Fruit fly (Drosophila melanogaster) whole organism, embryonic: ENCODE results near the gene CG12998.

Experiments used
- B-H1 ChIP-seq: fragments of 200-800 bp; sonication (Bioruptor generic); IDR thresholded peaks from 3 replicates; pipeline ENCODE4 v1.3.6; 2022; ENCODE audit warnings: missing biosample characterization, missing genetic modification characterization
- Bteb2 ChIP-seq: fragments of 200-800 bp; sonication (Bioruptor generic); optimal IDR thresholded peaks from 2 replicates; lab custom pipeline; 2016; ENCODE audit warnings: missing biosample characterization, missing genetic modification characterization
- CG10321 ChIP-seq: fragments of 200-800 bp; sonication (Bioruptor generic); IDR thresholded peaks from 2 replicates; pipeline ENCODE4 v1.3.6; 2022; ENCODE audit warnings: missing biosample characterization, missing genetic modification characterization
- CG10366 ChIP-seq: fragments of 200-800 bp; sonication (Bioruptor generic); IDR thresholded peaks from 2 replicates; pipeline ENCODE4 v1.3.6; 2022; ENCODE audit warnings: missing biosample characterization, missing genetic modification characterization
- CG10462 ChIP-seq: fragments of 200-800 bp; sonication (Bioruptor generic); optimal IDR thresholded peaks from 2 replicates; lab custom pipeline; 2016; ENCODE audit warnings: missing biosample characterization, missing genetic modification characterization
- CG10959 ChIP-seq: fragments of 200-800 bp; sonication (Bioruptor generic); IDR thresholded peaks from 2 replicates; pipeline ENCODE4 v1.3.6; 2022; ENCODE audit warnings: missing biosample characterization, missing genetic modification characterization
- CG11456 ChIP-seq: fragments of 200-800 bp; sonication (Bioruptor generic); IDR thresholded peaks from 3 replicates; pipeline ENCODE4 v1.3.6; 2022; ENCODE audit warnings: missing biosample characterization, missing genetic modification characterization
- CG12236 ChIP-seq: fragments of 200-800 bp; sonication (Bioruptor generic); optimal IDR thresholded peaks from 2 replicates; lab custom pipeline; 2016; ENCODE audit warnings: missing biosample characterization, missing genetic modification characterization
- CG12769 ChIP-seq: fragments of 200-800 bp; sonication (Bioruptor generic); optimal IDR thresholded peaks from 2 replicates; lab custom pipeline; 2019; ENCODE audit warnings: missing biosample characterization, mild to moderate bottlenecking, missing genetic modification characterization, moderate library complexity
- CG14014 ChIP-seq: fragments of 200-800 bp; sonication (Bioruptor generic); IDR thresholded peaks from 2 replicates; pipeline ENCODE4 v1.3.6; 2022; ENCODE audit warnings: missing biosample characterization, missing genetic modification characterization
- CG15601 ChIP-seq: fragments of 200-800 bp; sonication (Bioruptor generic); optimal IDR thresholded peaks from 3 replicates; lab custom pipeline; 2019; ENCODE audit warnings: missing biosample characterization, mild to moderate bottlenecking, missing genetic modification characterization, moderate library complexity
- CG17568 ChIP-seq: fragments of 200-800 bp; sonication (Bioruptor generic); optimal IDR thresholded peaks from 2 replicates; lab custom pipeline; 2018; ENCODE audit warnings: missing biosample characterization, mild to moderate bottlenecking, missing genetic modification characterization, moderate library complexity
- CG17612 ChIP-seq: fragments of 200-800 bp; sonication (Bioruptor generic); IDR thresholded peaks from 2 replicates; pipeline ENCODE4 v1.3.6; 2022; ENCODE audit warnings: missing biosample characterization, missing genetic modification characterization
- CG17829 ChIP-seq: fragments of 200-800 bp; optimal IDR thresholded peaks from 2 replicates; lab custom pipeline; 2019; ENCODE audit warnings: missing biosample characterization, mild to moderate bottlenecking, missing genetic modification characterization, moderate library complexity
- CG18599 ChIP-seq: fragments of 200-800 bp; sonication (Bioruptor generic); optimal IDR thresholded peaks from 3 replicates; lab custom pipeline; 2017; ENCODE audit warnings: missing biosample characterization, missing genetic modification characterization, mild to moderate bottlenecking, moderate library complexity, missing genetic modification reagents
- CG31224 ChIP-seq: fragments of 200-800 bp; sonication (Bioruptor generic); IDR thresholded peaks from 2 replicates; pipeline ENCODE4 v1.3.6; 2022; ENCODE audit warnings: missing biosample characterization, missing genetic modification characterization
- CG3163 ChIP-seq: fragments of 200-800 bp; sonication (Bioruptor generic); optimal IDR thresholded peaks from 3 replicates; lab custom pipeline; 2016; ENCODE audit warnings: missing biosample characterization, missing genetic modification characterization
- CG43689 ChIP-seq: fragments of 200-800 bp; sonication (Bioruptor generic); IDR thresholded peaks from 2 replicates; pipeline ENCODE4 v1.3.6; 2022; ENCODE audit warnings: missing biosample characterization, missing genetic modification characterization
- CG4854 ChIP-seq: fragments of 200-800 bp; sonication (Bioruptor generic); optimal IDR thresholded peaks from 2 replicates; lab custom pipeline; 2016; ENCODE audit warnings: missing biosample characterization, missing genetic modification characterization, inconsistent platforms
- CG5180 ChIP-seq: fragments of 200-800 bp; sonication (Bioruptor generic); optimal IDR thresholded peaks from 3 replicates; lab custom pipeline; 2017; ENCODE audit warnings: missing biosample characterization, missing genetic modification characterization, mild to moderate bottlenecking, moderate library complexity, missing genetic modification reagents
- CG7928 ChIP-seq: fragments of 200-800 bp; sonication (Bioruptor generic); optimal IDR thresholded peaks from 2 replicates; lab custom pipeline; 2017; ENCODE audit warnings: missing biosample characterization, mild to moderate bottlenecking, missing genetic modification characterization
- CG9876 ChIP-seq: fragments of 200-800 bp; sonication (Bioruptor generic); optimal IDR thresholded peaks from 2 replicates; lab custom pipeline; 2016; ENCODE audit warnings: missing biosample characterization, missing genetic modification characterization
- CHES-1-like ChIP-seq: fragments of 200-800 bp; sonication (Bioruptor generic); optimal IDR thresholded peaks from 2 replicates; lab custom pipeline; 2016; ENCODE audit warnings: missing biosample characterization, missing genetic modification characterization
- HmgD ChIP-seq: fragments of 200-800 bp; sonication (Bioruptor generic); optimal IDR thresholded peaks from 3 replicates; lab custom pipeline; 2016; ENCODE audit warnings: missing biosample characterization, missing genetic modification characterization
- Hr39 ChIP-seq: fragments of >200 bp; optimal IDR thresholded peaks from 2 replicates; lab custom pipeline; 2017
- Hr51 ChIP-seq, 2 experiments: fragments of 200-800 bp; sonication (Bioruptor generic); optimal IDR thresholded peaks; 2 replicates in 1 of 2; 3 replicates in 1 of 2; lab custom pipeline; 2016 to 2018; ENCODE audit warnings: missing biosample characterization in 2 of 2, missing genetic modification characterization in 2 of 2, mild to moderate bottlenecking in 1 of 2, moderate library complexity in 1 of 2
- Hsf ChIP-seq: fragments of 200-800 bp; sonication (Bioruptor generic); optimal IDR thresholded peaks from 3 replicates; lab custom pipeline; 2016; ENCODE audit warnings: missing biosample characterization, missing genetic modification characterization
- Lhr ChIP-seq: fragments of 200-800 bp; sonication (Bioruptor generic); optimal IDR thresholded peaks from 3 replicates; lab custom pipeline; 2017; ENCODE audit warnings: mild to moderate bottlenecking, missing biosample characterization, missing genetic modification reagents, missing genetic modification characterization
- Lim3 ChIP-seq: fragments of 200-800 bp; sonication (Bioruptor generic); IDR thresholded peaks from 2 replicates; pipeline ENCODE4 v1.3.6; 2022; ENCODE audit warnings: missing biosample characterization, missing genetic modification characterization
- NFAT ChIP-seq: fragments of 200-800 bp; sonication (Bioruptor generic); IDR thresholded peaks from 2 replicates; pipeline ENCODE4 v1.3.6; 2022; ENCODE audit warnings: missing biosample characterization, missing genetic modification characterization
- Nf-YC ChIP-seq: fragments of 200-800 bp; optimal IDR thresholded peaks from 3 replicates; lab custom pipeline; 2019; ENCODE audit warnings: missing biosample characterization, mild to moderate bottlenecking, missing genetic modification characterization, moderate library complexity
- Pdp1 ChIP-seq, 2 experiments: fragments of 200-800 bp; sonication (Bioruptor generic); optimal IDR thresholded peaks; 3 replicates each; lab custom pipeline; 2016; ENCODE audit warnings: missing biosample characterization in 2 of 2, missing genetic modification characterization in 2 of 2, mild to moderate bottlenecking in 1 of 2, moderate library complexity in 1 of 2
- Rx ChIP-seq: fragments of 200-800 bp; sonication (Bioruptor generic); IDR thresholded peaks from 2 replicates; pipeline ENCODE4 v1.3.6; 2022; ENCODE audit warnings: missing biosample characterization, missing genetic modification characterization
- Scr ChIP-seq: fragments of 200-800 bp; sonication (Bioruptor generic); IDR thresholded peaks from 2 replicates; pipeline ENCODE4 v1.3.6; 2022; ENCODE audit warnings: missing biosample characterization, missing genetic modification characterization; ENCODE audit not compliant: partially characterized antibody
- Ssrp ChIP-seq: fragments of 200-800 bp; sonication (Bioruptor generic); optimal IDR thresholded peaks from 2 replicates; lab custom pipeline; 2018; ENCODE audit warnings: missing biosample characterization, mild to moderate bottlenecking, missing genetic modification characterization, moderate library complexity
- Xbp1 ChIP-seq: fragments of 200-800 bp; sonication (Bioruptor generic); optimal IDR thresholded peaks from 3 replicates; lab custom pipeline; 2016; ENCODE audit warnings: missing biosample characterization, mild to moderate bottlenecking, missing genetic modification characterization
- ac ChIP-seq: fragments of 200-800 bp; sonication (Bioruptor generic); optimal IDR thresholded peaks from 3 replicates; lab custom pipeline; 2017; ENCODE audit warnings: missing biosample characterization, mild to moderate bottlenecking, missing genetic modification characterization
- amos ChIP-seq: fragments of 200-800 bp; sonication (Bioruptor generic); IDR thresholded peaks from 2 replicates; pipeline ENCODE4 v1.3.6; 2022; ENCODE audit warnings: missing biosample characterization, missing genetic modification characterization; ENCODE audit not compliant: partially characterized antibody
- cg ChIP-seq: fragments of 200-800 bp; sonication (Bioruptor generic); optimal IDR thresholded peaks from 3 replicates; lab custom pipeline; 2019; ENCODE audit warnings: missing biosample characterization, mild to moderate bottlenecking, missing genetic modification characterization, moderate library complexity
- corto ChIP-seq: fragments of 200-800 bp; sonication (Bioruptor generic); optimal IDR thresholded peaks from 2 replicates; lab custom pipeline; 2016; ENCODE audit warnings: missing biosample characterization, mild to moderate bottlenecking, missing genetic modification characterization, moderate library complexity
- esg ChIP-seq: fragments of 200-800 bp; sonication (Bioruptor generic); conservative IDR thresholded peaks from 2 replicates; pipeline ENCODE4 v1.3.6; 2022; ENCODE audit warnings: missing biosample characterization, missing genetic modification characterization
- eyg ChIP-seq: fragments of 200-800 bp; sonication (Bioruptor generic); optimal IDR thresholded peaks from 3 replicates; lab custom pipeline; 2016; ENCODE audit warnings: missing biosample characterization, missing genetic modification characterization
- jigr1 ChIP-seq: fragments of 200-800 bp; sonication (Bioruptor generic); IDR thresholded peaks from 3 replicates; pipeline ENCODE4 v1.3.6; 2022; ENCODE audit warnings: missing biosample characterization, missing genetic modification characterization
- kah ChIP-seq: fragments of 200-800 bp; sonication (Bioruptor generic); optimal IDR thresholded peaks from 2 replicates; lab custom pipeline; 2018; ENCODE audit warnings: missing biosample characterization, mild to moderate bottlenecking, missing genetic modification characterization
- pan ChIP-seq, 4 experiments: fragments of >200 bp in 3 of 4; fragments of 200-800 bp in 1 of 4; sonication (Bioruptor generic) in 1 of 4; optimal IDR thresholded peaks in 3 of 4; IDR thresholded peaks in 1 of 4; 2 replicates each; pipeline versions ENCODE4 v1.3.6 to Lab custom; 2017 to 2022; ENCODE audit warnings: missing biosample characterization in 2 of 4, missing genetic modification characterization in 2 of 4, mixed read lengths in 1 of 4
- ranshi ChIP-seq: fragments of 200-800 bp; sonication (Bioruptor generic); IDR thresholded peaks from 2 replicates; pipeline ENCODE4 v1.3.6; 2022; ENCODE audit warnings: missing biosample characterization, missing genetic modification characterization
- slp2 ChIP-seq: fragments of 200-800 bp; sonication (Bioruptor generic); optimal IDR thresholded peaks from 2 replicates; lab custom pipeline; 2016; ENCODE audit warnings: missing biosample characterization, missing genetic modification characterization
- usp ChIP-seq: fragments of >200 bp; optimal IDR thresholded peaks from 2 replicates; lab custom pipeline; 2017; ENCODE audit warnings: missing biosample characterization, missing genetic modification characterization
- z ChIP-seq: fragments of 200-800 bp; sonication (Bioruptor generic); IDR thresholded peaks from 3 replicates; pipeline ENCODE4 v1.3.6; 2022; ENCODE audit warnings: missing biosample characterization, missing genetic modification characterization
- zen2 ChIP-seq: fragments of 200-800 bp; sonication (Bioruptor generic); IDR thresholded peaks from 3 replicates; pipeline ENCODE4 v1.3.6; 2022; ENCODE audit warnings: missing biosample characterization, missing genetic modification characterization; ENCODE audit not compliant: partially characterized antibody

Gene CG12998

dm6 chrX:17229475-17230169, 11.2 kb downstream of the CG12998 start (continued):
- TF ChIP-seq Lim3 (no peak), ranshi (GFP tag; lab: Robert Waterston, UW) (no peak), Hsf (GFP tag; lab: Kevin White, UChicago) (no peak), corto (GFP tag; lab: Kevin White, UChicago) (no peak), CG12236 (GFP tag; lab: Kevin White, UChicago) (no peak), CG5180 (GFP tag; lab: Kevin White, UChicago) (no peak), Nf-YC (no peak), Pdp1 (GFP tag; optimal IDR thresholded peaks at IDR 0.05; lab: Kevin White, UChicago) (peak; percentile 18 to 53), Scr (GFP tag; lab: Robert Waterston, UW) (no peak), cg (GFP tag; lab: Kevin White, UChicago) (no peak), z (GFP tag; lab: Robert Waterston, UW) (no peak), CG3163 (GFP tag; lab: Kevin White, UChicago) (no peak), eyg (GFP tag; lab: Kevin White, UChicago) (no peak), CG15601 (tag; lab: Kevin White, UChicago) (no peak), CG7928 (no peak), CG18599 (GFP tag; lab: Kevin White, UChicago) (no peak), zen2 (GFP tag; lab: Robert Waterston, UW) (no peak), CG10959 (GFP tag; lab: Robert Waterston, UW) (no peak), Xbp1 (GFP tag; lab: Kevin White, UChicago) (peak; percentile 34), CG10366 (GFP tag; lab: Robert Waterston, UW) (no peak), HmgD (no peak), jigr1 (no peak), usp (no peak), slp2 (GFP tag; lab: Kevin White, UChicago) (peak; percentile 9), CG17612 (GFP tag; lab: Robert Waterston, UW) (no peak), Lhr (GFP tag; lab: Kevin White, UChicago) (no peak), CG17568 (GFP tag; lab: Kevin White, UChicago) (no peak), CG43689 (GFP tag; lab: Robert Waterston, UW) (no peak), Rx (GFP tag; lab: Robert Waterston, UW) (no peak), B-H1 (GFP tag; lab: Robert Waterston, UW) (no peak), CHES-1-like (GFP tag; lab: Kevin White, UChicago) (peak; percentile 4), Hr51 (GFP tag; optimal IDR thresholded peaks at IDR 0.05; lab: Kevin White, UChicago) (peak in 1 of 2 experiments; percentile 36), NFAT (GFP tag; lab: Robert Waterston, UW) (no peak), CG14014 (GFP tag; lab: Robert Waterston, UW) (no peak), CG11456 (GFP tag; lab: Robert Waterston, UW) (no peak), CG31224 (GFP tag; lab: Robert Waterston, UW) (no peak), CG17829 (tag; lab: Kevin White, UChicago) (no peak), CG10462 (GFP tag; lab: Kevin White, UChicago) (no peak), CG12769 (tag; lab: Kevin White, UChicago) (peak; percentile 25), Bteb2 (no peak), ac (GFP tag; lab: Kevin White, UChicago) (no peak), pan (optimal IDR thresholded peaks at IDR 0.05; lab: Kevin White, UChicago) (no peak), pan (GFP tag; optimal IDR thresholded peaks at IDR 0.05 in 1 of 2, IDR thresholded peaks at IDR 0.05 in 1 of 2) (no peak), kah (GFP tag; lab: Kevin White, UChicago) (no peak), Ssrp (tag; lab: Kevin White, UChicago) (peak; percentile 52), CG10321 (GFP tag; lab: Robert Waterston, UW) (no peak), CG4854 (GFP tag; lab: Kevin White, UChicago) (no peak), Hr39 (lab: Kevin White, UChicago) (no peak), esg (GFP tag; lab: Robert Waterston, UW) (no peak), amos (no peak), CG9876 (GFP tag; lab: Kevin White, UChicago) (peak; percentile 27)
